Fruit fly (Drosophila melanogaster) whole organism, embryonic: ENCODE data around the gene CG11342.

Experiments used
- Bgb ChIP-seq: fragments of 200-800 bp; sonication (Bioruptor generic); IDR thresholded peaks from 2 replicates; pipeline ENCODE4 v1.3.6; 2022; ENCODE audit warnings: missing biosample characterization, missing genetic modification characterization; ENCODE audit not compliant: partially characterized antibody
- Bteb2 ChIP-seq: fragments of 200-800 bp; sonication (Bioruptor generic); optimal IDR thresholded peaks from 2 replicates; lab custom pipeline; 2016; ENCODE audit warnings: missing biosample characterization, missing genetic modification characterization
- CG10366 ChIP-seq: fragments of 200-800 bp; sonication (Bioruptor generic); IDR thresholded peaks from 2 replicates; pipeline ENCODE4 v1.3.6; 2022; ENCODE audit warnings: missing biosample characterization, missing genetic modification characterization
- CG13287 ChIP-seq: fragments of 200-800 bp; sonication (Bioruptor generic); IDR thresholded peaks from 2 replicates; pipeline ENCODE4 v1.3.6; 2022; ENCODE audit warnings: missing biosample characterization, missing genetic modification characterization; ENCODE audit not compliant: partially characterized antibody
- CG13624 ChIP-seq: fragments of 200-800 bp; sonication (Bioruptor generic); optimal IDR thresholded peaks from 2 replicates; lab custom pipeline; 2016; ENCODE audit warnings: missing biosample characterization, missing genetic modification characterization
- CG14860 ChIP-seq: fragments of 200-800 bp; sonication (Bioruptor generic); IDR thresholded peaks from 3 replicates; pipeline ENCODE4 v1.3.6; 2022; ENCODE audit warnings: missing biosample characterization, missing genetic modification characterization; ENCODE audit not compliant: partially characterized antibody
- CG1529 ChIP-seq: fragments of 200-800 bp; sonication (Bioruptor generic); optimal IDR thresholded peaks from 3 replicates; lab custom pipeline; 2018; ENCODE audit warnings: missing biosample characterization, missing genetic modification characterization
- CG15514 ChIP-seq: fragments of 200-800 bp; sonication (Bioruptor generic); optimal IDR thresholded peaks from 3 replicates; lab custom pipeline; 2017; ENCODE audit warnings: missing biosample characterization, missing genetic modification characterization, mild to moderate bottlenecking, moderate library complexity, missing genetic modification reagents
- CG16813 ChIP-seq: fragments of 200-800 bp; sonication (Bioruptor generic); IDR thresholded peaks from 3 replicates; pipeline ENCODE4 v1.3.6; 2022; ENCODE audit warnings: missing biosample characterization, missing genetic modification characterization; ENCODE audit not compliant: partially characterized antibody
- CG16863 ChIP-seq: fragments of 200-800 bp; sonication (Bioruptor generic); optimal IDR thresholded peaks from 3 replicates; lab custom pipeline; 2016; ENCODE audit warnings: missing biosample characterization, missing genetic modification characterization
- CG2129 ChIP-seq: fragments of 200-800 bp; sonication (Bioruptor generic); IDR thresholded peaks from 2 replicates; pipeline ENCODE4 v1.3.6; 2022; ENCODE audit warnings: missing biosample characterization, missing genetic modification characterization; ENCODE audit not compliant: partially characterized antibody
- CG30020 ChIP-seq: fragments of 200-800 bp; optimal IDR thresholded peaks from 2 replicates; lab custom pipeline; 2019; ENCODE audit warnings: missing biosample characterization, mild to moderate bottlenecking, missing genetic modification characterization, moderate library complexity
- CG32532 ChIP-seq: fragments of 200-800 bp; sonication (Bioruptor generic); IDR thresholded peaks from 2 replicates; pipeline ENCODE4 v1.3.6; 2022; ENCODE audit warnings: missing biosample characterization, missing genetic modification characterization
- CG33557 ChIP-seq: fragments of 200-800 bp; sonication (Bioruptor generic); optimal IDR thresholded peaks from 2 replicates; lab custom pipeline; 2019; ENCODE audit warnings: missing biosample characterization, mild to moderate bottlenecking, missing genetic modification characterization, moderate library complexity
- CG34224 ChIP-seq: fragments of 200-800 bp; sonication (Bioruptor generic); IDR thresholded peaks from 3 replicates; pipeline ENCODE4 v1.3.6; 2022; ENCODE audit warnings: missing biosample characterization, missing genetic modification characterization; ENCODE audit not compliant: partially characterized antibody
- CG6791 ChIP-seq: fragments of 200-800 bp; sonication (Bioruptor generic); IDR thresholded peaks from 3 replicates; pipeline ENCODE4 v1.3.6; 2022; ENCODE audit warnings: missing biosample characterization, missing genetic modification characterization; ENCODE audit not compliant: partially characterized antibody
- CG7928 ChIP-seq: fragments of 200-800 bp; sonication (Bioruptor generic); optimal IDR thresholded peaks from 2 replicates; lab custom pipeline; 2017; ENCODE audit warnings: missing biosample characterization, mild to moderate bottlenecking, missing genetic modification characterization
- CG7987 ChIP-seq: fragments of 200-800 bp; sonication (Bioruptor generic); optimal IDR thresholded peaks from 2 replicates; lab custom pipeline; 2018; ENCODE audit warnings: missing biosample characterization, mild to moderate bottlenecking, missing genetic modification characterization, moderate library complexity
- Doc3 ChIP-seq: fragments of 200-800 bp; sonication (Bioruptor generic); IDR thresholded peaks from 3 replicates; pipeline ENCODE4 v1.3.6; 2022; ENCODE audit warnings: missing biosample characterization, missing genetic modification characterization; ENCODE audit not compliant: partially characterized antibody
- Dp ChIP-seq: fragments of 200-800 bp; sonication (Bioruptor generic); optimal IDR thresholded peaks from 2 replicates; lab custom pipeline; 2018; ENCODE audit warnings: missing biosample characterization, mild to moderate bottlenecking, missing genetic modification characterization, moderate library complexity
- E2f1 ChIP-seq: fragments of 200-800 bp; sonication (Bioruptor generic); IDR thresholded peaks from 2 replicates; pipeline ENCODE4 v1.3.6; 2022; ENCODE audit warnings: missing biosample characterization, missing genetic modification characterization
- E2f2 ChIP-seq: fragments of 200-800 bp; sonication (Bioruptor generic); IDR thresholded peaks from 2 replicates; pipeline ENCODE4 v1.3.6; 2022; ENCODE audit warnings: missing biosample characterization, missing genetic modification characterization
- Elba2 ChIP-seq: fragments of 200-800 bp; sonication (Bioruptor generic); optimal IDR thresholded peaks from 3 replicates; lab custom pipeline; 2016; ENCODE audit warnings: missing biosample characterization, missing genetic modification characterization
- HLH4C ChIP-seq: fragments of 200-800 bp; sonication (Bioruptor generic); IDR thresholded peaks from 3 replicates; pipeline ENCODE4 v1.3.6; 2022; ENCODE audit warnings: missing biosample characterization, missing genetic modification characterization; ENCODE audit not compliant: partially characterized antibody
- Hsf ChIP-seq: fragments of 200-800 bp; sonication (Bioruptor generic); optimal IDR thresholded peaks from 3 replicates; lab custom pipeline; 2016; ENCODE audit warnings: missing biosample characterization, missing genetic modification characterization
- MBD-R2 ChIP-seq: fragments of 200-800 bp; sonication (Bioruptor generic); IDR thresholded peaks from 2 replicates; pipeline ENCODE4 v1.3.6; 2022; ENCODE audit warnings: missing biosample characterization, missing genetic modification characterization
- MESR4 ChIP-seq: fragments of 200-800 bp; sonication (Bioruptor generic); optimal IDR thresholded peaks from 2 replicates; lab custom pipeline; 2018; ENCODE audit warnings: missing biosample characterization, mild to moderate bottlenecking, missing genetic modification characterization, moderate library complexity
- Max ChIP-seq: fragments of 200-800 bp; sonication (Bioruptor generic); optimal IDR thresholded peaks from 2 replicates; lab custom pipeline; 2016; ENCODE audit warnings: missing biosample characterization, mild to moderate bottlenecking, missing genetic modification characterization
- NFAT ChIP-seq: fragments of 200-800 bp; sonication (Bioruptor generic); IDR thresholded peaks from 2 replicates; pipeline ENCODE4 v1.3.6; 2022; ENCODE audit warnings: missing biosample characterization, missing genetic modification characterization
- PHDP ChIP-seq: fragments of 200-800 bp; sonication (Bioruptor generic); optimal IDR thresholded peaks from 3 replicates; lab custom pipeline; 2018; ENCODE audit warnings: missing biosample characterization, mild to moderate bottlenecking, missing genetic modification characterization, moderate library complexity
- Pdp1 ChIP-seq, 2 experiments: fragments of 200-800 bp; sonication (Bioruptor generic); optimal IDR thresholded peaks; 3 replicates each; lab custom pipeline; 2016; ENCODE audit warnings: missing biosample characterization in 2 of 2, missing genetic modification characterization in 2 of 2, mild to moderate bottlenecking in 1 of 2, moderate library complexity in 1 of 2
- Rfx ChIP-seq: fragments of 200-800 bp; sonication (Bioruptor generic); IDR thresholded peaks from 2 replicates; pipeline ENCODE4 v1.3.6; 2022; ENCODE audit warnings: missing biosample characterization, missing genetic modification characterization
- Usf ChIP-seq: fragments of 200-800 bp; sonication (Bioruptor generic); optimal IDR thresholded peaks from 2 replicates; lab custom pipeline; 2017; ENCODE audit warnings: missing genotype, missing biosample characterization, missing genetic modification characterization
- YL-1 ChIP-seq: fragments of 200-800 bp; sonication (Bioruptor generic); optimal IDR thresholded peaks from 3 replicates; lab custom pipeline; 2017; ENCODE audit warnings: missing biosample characterization, mild to moderate bottlenecking, missing genetic modification characterization
- chn ChIP-seq: fragments of 200-800 bp; sonication (Bioruptor generic); optimal IDR thresholded peaks from 2 replicates; lab custom pipeline; 2016; ENCODE audit warnings: missing biosample characterization, missing genetic modification characterization
- cwo ChIP-seq: fragments of 200-800 bp; sonication (Bioruptor generic); optimal IDR thresholded peaks from 3 replicates; lab custom pipeline; 2017; ENCODE audit warnings: missing biosample characterization, missing genetic modification characterization, mild to moderate bottlenecking, moderate library complexity, missing genetic modification reagents
- dm ChIP-seq: fragments of 200-800 bp; sonication (Bioruptor generic); optimal IDR thresholded peaks from 3 replicates; lab custom pipeline; 2016; ENCODE audit warnings: missing biosample characterization, missing genetic modification characterization
- en ChIP-seq: fragments of 200-800 bp; sonication (Bioruptor generic); optimal IDR thresholded peaks from 2 replicates; lab custom pipeline; 2016; ENCODE audit warnings: missing biosample characterization, missing genetic modification characterization
- knrl ChIP-seq: fragments of 200-800 bp; sonication (Bioruptor generic); IDR thresholded peaks from 3 replicates; pipeline ENCODE4 v1.3.6; 2022; ENCODE audit warnings: missing biosample characterization, missing genetic modification characterization; ENCODE audit not compliant: partially characterized antibody
- lmd ChIP-seq: fragments of 200-800 bp; sonication (Bioruptor generic); IDR thresholded peaks from 2 replicates; pipeline ENCODE4 v1.3.6; 2022; ENCODE audit warnings: missing biosample characterization, missing genetic modification characterization
- nerfin-2 ChIP-seq: fragments of 200-800 bp; sonication (Bioruptor generic); IDR thresholded peaks from 2 replicates; pipeline ENCODE4 v1.3.6; 2022; ENCODE audit warnings: missing biosample characterization, missing genetic modification characterization; ENCODE audit not compliant: partially characterized antibody
- pzg ChIP-seq: fragments of 200-800 bp; sonication (Bioruptor generic); optimal IDR thresholded peaks from 3 replicates; lab custom pipeline; 2018; ENCODE audit warnings: missing biosample characterization, mild to moderate bottlenecking, missing genetic modification characterization, moderate library complexity
- sens-2 ChIP-seq: fragments of 200-800 bp; sonication (Bioruptor generic); IDR thresholded peaks from 2 replicates; pipeline ENCODE4 v1.3.6; 2022; ENCODE audit warnings: missing biosample characterization, missing genetic modification characterization
- sna ChIP-seq: fragments of 200-800 bp; sonication (Bioruptor generic); IDR thresholded peaks from 2 replicates; pipeline ENCODE4 v1.3.6; 2022; ENCODE audit warnings: missing biosample characterization, missing genetic modification characterization; ENCODE audit not compliant: partially characterized antibody
- tio ChIP-seq: fragments of 200-800 bp; sonication (Bioruptor generic); optimal IDR thresholded peaks from 2 replicates; lab custom pipeline; 2017; ENCODE audit warnings: missing biosample characterization, missing genetic modification characterization, inconsistent platforms
- tna ChIP-seq: fragments of 200-800 bp; sonication (Bioruptor generic); IDR thresholded peaks from 2 replicates; pipeline ENCODE4 v1.3.6; 2022; ENCODE audit warnings: missing biosample characterization, missing genetic modification characterization; ENCODE audit not compliant: partially characterized antibody
- usp ChIP-seq: fragments of >200 bp; optimal IDR thresholded peaks from 2 replicates; lab custom pipeline; 2017; ENCODE audit warnings: missing biosample characterization, missing genetic modification characterization
- vnd ChIP-seq: fragments of 200-800 bp; sonication (Bioruptor generic); IDR thresholded peaks from 3 replicates; pipeline ENCODE4 v1.3.6; 2022; ENCODE audit warnings: missing biosample characterization, missing genetic modification characterization; ENCODE audit not compliant: partially characterized antibody

The CG11342 gene

dm6 chr3L:4405922-4406321 is 38.7 kb upstream of the CG11342 start, which contains the start of gene CG15019 (continued):
- no peak for TF ChIP-seq PHDP
- peak; percentile 10 for TF ChIP-seq CG15514
- peak; percentile 72 for TF ChIP-seq CG34224 (GFP tag; lab: Robert Waterston, UW)
- TF ChIP-seq tio (GFP tag; lab: Kevin White, UChicago): no peak
- TF ChIP-seq Rfx (GFP tag; lab: Robert Waterston, UW): 0 out of 2 replicates have a peak, but pooled peaks have one; percentile 14
- peak; percentile 65 for TF ChIP-seq CG6791 (GFP tag; lab: Robert Waterston, UW)
- TF ChIP-seq dm: peak; percentile 97
- TF ChIP-seq cwo (GFP tag; lab: Kevin White, UChicago): no peak
- TF ChIP-seq sna (GFP tag; lab: Robert Waterston, UW): peak; percentile 76; the same call in 1 of the 2 replicates
- TF ChIP-seq YL-1: peak; percentile 64
- TF ChIP-seq CG32532 (GFP tag; lab: Robert Waterston, UW): 0 out of 2 replicates have a peak, but pooled peaks have one; percentile 25
- no peak for TF ChIP-seq CG10366 (GFP tag; lab: Robert Waterston, UW)
- peak; percentile 61 for TF ChIP-seq CG16813
- no peak for TF ChIP-seq CG33557
- TF ChIP-seq Doc3 (GFP tag; lab: Robert Waterston, UW): peak; percentile 50; the same call in 1 of the 3 replicates
- TF ChIP-seq Hsf (GFP tag; lab: Kevin White, UChicago): no peak
- no peak for TF ChIP-seq en (GFP tag; lab: Kevin White, UChicago)
- peak; percentile 90 for TF ChIP-seq Dp (GFP tag; lab: Kevin White, UChicago)
- peak; percentile 66 for TF ChIP-seq knrl (GFP tag; lab: Robert Waterston, UW)
- no peak for TF ChIP-seq CG1529 (GFP tag; lab: Kevin White, UChicago)
- no peak for TF ChIP-seq Elba2
- peak; percentile 20 for TF ChIP-seq CG13624 (GFP tag; lab: Kevin White, UChicago)
- peak; percentile 37 for TF ChIP-seq pzg (GFP tag; lab: Kevin White, UChicago)
- TF ChIP-seq CG13287 (GFP tag; lab: Robert Waterston, UW): peak; percentile 87
- TF ChIP-seq MBD-R2: 0 out of 2 replicates have a peak, but pooled peaks have one; percentile 33
- TF ChIP-seq MESR4 (GFP tag; lab: Kevin White, UChicago): peak; percentile 74
- TF ChIP-seq CG14860 (GFP tag; lab: Robert Waterston, UW): peak; percentile 17; the same call in 1 of the 3 replicates
- peak; percentile 84 for TF ChIP-seq CG7928 (GFP tag; lab: Kevin White, UChicago)
- peak; percentile 71 for TF ChIP-seq Bgb (GFP tag; lab: Robert Waterston, UW)
- TF ChIP-seq Max (GFP tag; lab: Kevin White, UChicago): peak; percentile 30
- TF ChIP-seq chn: no peak
- TF ChIP-seq CG7987: no peak
- no peak for TF ChIP-seq usp (GFP tag; lab: Kevin White, UChicago)
- 0 out of 2 replicates have a peak, but pooled peaks have one; percentile 51 for TF ChIP-seq nerfin-2 (GFP tag; lab: Robert Waterston, UW)
- TF ChIP-seq CG16863 (GFP tag; lab: Kevin White, UChicago): no peak
- TF ChIP-seq lmd (GFP tag; lab: Robert Waterston, UW): no peak
- TF ChIP-seq Pdp1 (GFP tag; optimal IDR thresholded peaks at IDR 0.05; lab: Kevin White, UChicago): peak in 1 of 2 experiments; percentile 6
- no peak for TF ChIP-seq Usf (GFP tag; lab: Kevin White, UChicago)
- TF ChIP-seq E2f2 (GFP tag; lab: Robert Waterston, UW): peak; percentile 95
- TF ChIP-seq E2f1 (GFP tag; lab: Robert Waterston, UW): peak; percentile 41; the same call in 1 of the 2 replicates
- no peak for TF ChIP-seq Bteb2 (GFP tag; lab: Kevin White, UChicago)
- TF ChIP-seq tna (GFP tag; lab: Robert Waterston, UW): peak; percentile 11; the same call in 1 of the 2 replicates
- peak; percentile 26; the same call in 1 of the 2 replicates for TF ChIP-seq NFAT
- peak; percentile 70 for TF ChIP-seq HLH4C (GFP tag; lab: Robert Waterston, UW)
- TF ChIP-seq CG30020 (tag; lab: Kevin White, UChicago): no peak
- peak; percentile 55; the same call in 1 of the 2 replicates for TF ChIP-seq CG2129 (GFP tag; lab: Robert Waterston, UW)
- TF ChIP-seq vnd (GFP tag; lab: Robert Waterston, UW): peak; percentile 62
- no peak for TF ChIP-seq sens-2 (GFP tag; lab: Robert Waterston, UW)
